Fruit fly (Drosophila melanogaster): Measurements from ENCODE around the gene emei.

emei gene

DNA sequence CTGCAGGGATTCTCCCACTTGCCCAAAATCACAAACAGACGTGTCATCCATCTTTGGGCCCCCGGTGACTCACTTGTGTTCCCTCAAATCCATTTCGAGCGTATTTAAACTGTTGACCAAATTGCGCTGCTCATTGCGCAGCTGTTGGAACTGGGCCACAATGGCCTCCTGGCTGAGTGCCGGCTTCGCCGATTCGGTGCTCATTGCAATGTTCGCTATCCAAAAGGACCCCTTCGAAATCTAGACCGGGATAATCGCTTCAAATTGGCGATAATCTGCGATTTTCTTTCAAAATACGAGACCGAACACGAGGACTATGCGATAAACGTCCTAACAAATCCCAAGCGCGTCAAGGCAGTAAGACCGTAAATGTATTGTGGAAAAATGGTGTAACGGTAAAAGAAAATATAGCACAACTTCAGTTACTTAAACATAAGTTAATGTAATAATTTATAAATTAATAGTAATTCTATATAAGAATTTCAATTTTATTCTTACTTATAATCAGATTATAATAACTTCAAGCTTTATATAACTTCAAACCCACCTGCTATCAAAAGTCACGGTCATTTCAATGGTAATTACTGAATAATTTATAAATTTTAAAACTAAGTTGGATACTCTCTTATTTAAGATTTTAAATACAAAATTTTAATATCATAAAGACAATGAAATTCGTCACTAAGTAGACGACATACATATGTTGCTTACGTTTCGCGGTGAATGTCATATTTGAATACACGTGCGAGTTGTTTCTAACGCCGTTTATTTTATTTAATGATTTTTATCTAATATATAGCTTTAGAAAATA, 35.2 kb upstream of the emei start, which contains the start of the genes Pfdn2 and Noc1:
Pfdn2 (minus strand) TSS at position 346 of the 811 bp plus-strand sequence.
Noc1 (plus strand) TSS at position 727 of the 811 bp plus-strand sequence.
- no peak for TF ChIP-seq Smox (GFP tag; optimal IDR thresholded peaks at IDR 0.05)
- peak; percentile 51 for TF ChIP-seq CG31627 (GFP tag; optimal IDR thresholded peaks at IDR 0.05)
- TF ChIP-seq CG11902 (GFP tag; optimal IDR thresholded peaks at IDR 0.05) = no peak
- TF ChIP-seq fkh (GFP tag; optimal IDR thresholded peaks at IDR 0.05) = no peak
- peak; percentile 50; the same call in 1 of the 2 replicates for TF ChIP-seq CG11294 (GFP tag; IDR thresholded peaks at IDR 0.05)
- no peak for TF ChIP-seq spab (GFP tag; optimal IDR thresholded peaks at IDR 0.05)
- peak; percentile 20 for TF ChIP-seq CG6854 (GFP tag; optimal IDR thresholded peaks at IDR 0.05)
- TF ChIP-seq Gug (GFP tag; IDR thresholded peaks at IDR 0.05) = peak; percentile 30; the same call in 1 of the 2 replicates
- TF ChIP-seq esn (GFP tag; optimal IDR thresholded peaks at IDR 0.05) = peak; percentile 62
- TF ChIP-seq CG8319 (GFP tag; optimal IDR thresholded peaks at IDR 0.05) = peak; percentile 2
- TF ChIP-seq lz (GFP tag; optimal IDR thresholded peaks at IDR 0.05) = peak; percentile 38
- TF ChIP-seq CG11762 (GFP tag; optimal IDR thresholded peaks at IDR 0.05; ENCODE audit: insufficient read depth) = no peak
- 0 out of 2 replicates have a peak, but pooled peaks have one; percentile 7 for TF ChIP-seq CG15336 (GFP tag; IDR thresholded peaks at IDR 0.05)
- TF ChIP-seq Eip93F (GFP tag; optimal IDR thresholded peaks at IDR 0.05) = no peak
- TF ChIP-seq Eip75B (GFP tag; optimal IDR thresholded peaks at IDR 0.05) = no peak
- no peak for TF ChIP-seq CG1621 (tag; optimal IDR thresholded peaks at IDR 0.05)
- TF ChIP-seq fd85E (GFP tag; optimal IDR thresholded peaks at IDR 0.05) = no peak
- TF ChIP-seq CG6808 (GFP tag; optimal IDR thresholded peaks at IDR 0.05) = no peak
- TF ChIP-seq Hr4 (GFP tag; optimal IDR thresholded peaks at IDR 0.05) = no peak
- TF ChIP-seq CG3919 (GFP tag; optimal IDR thresholded peaks at IDR 0.05) = no peak
- TF ChIP-seq CG3032 (tag; optimal IDR thresholded peaks at IDR 0.05) = peak; percentile 31
- TF ChIP-seq svp (GFP tag) = no peak
- no peak for TF ChIP-seq pdm3 (GFP tag; optimal IDR thresholded peaks at IDR 0.05)
- TF ChIP-seq Sox102F (GFP tag; optimal IDR thresholded peaks at IDR 0.05) = no peak
- peak; percentile 73 for TF ChIP-seq CG10631 (GFP tag; optimal IDR thresholded peaks at IDR 0.05)

DNA sequence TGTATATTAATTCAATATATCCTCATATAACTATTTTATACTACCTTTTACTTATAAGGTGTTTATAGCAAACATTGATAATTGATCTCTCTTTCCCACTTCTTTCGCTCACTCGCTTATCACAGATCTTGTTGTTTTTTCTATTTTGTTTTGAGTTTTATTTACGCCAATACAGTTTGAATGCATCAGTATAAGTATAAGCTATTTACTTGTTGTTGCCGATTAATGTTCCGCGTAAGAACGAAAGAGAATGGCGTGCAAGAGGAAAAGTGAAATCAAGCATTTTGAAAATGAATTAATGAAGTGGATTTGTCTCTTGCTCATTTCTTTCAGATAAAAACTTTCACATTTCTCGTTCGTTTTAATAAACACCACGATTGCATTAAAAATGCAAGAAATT, 25.9 kb upstream of the emei start:
- TF ChIP-seq spab (GFP tag; optimal IDR thresholded peaks at IDR 0.05) (no peak), OdsH (GFP tag; optimal IDR thresholded peaks at IDR 0.05) (no peak), CG6792 (GFP tag; optimal IDR thresholded peaks at IDR 0.05) (no peak), eg (GFP tag; IDR thresholded peaks at IDR 0.05) (no peak), salr (GFP tag; optimal IDR thresholded peaks at IDR 0.05) (no peak), Blimp-1 (GFP tag; optimal IDR thresholded peaks at IDR 0.05) (peak; percentile 51), CG11902 (GFP tag; optimal IDR thresholded peaks at IDR 0.05) (no peak), Eip75B (GFP tag; optimal IDR thresholded peaks at IDR 0.05) (no peak), fd85E (GFP tag; optimal IDR thresholded peaks at IDR 0.05) (no peak), CG10669 (GFP tag; optimal IDR thresholded peaks at IDR 0.05) (no peak), CG8119 (GFP tag; IDR thresholded peaks at IDR 0.05) (peak; percentile 24; the same call in 1 of the 3 replicates)

DNA sequence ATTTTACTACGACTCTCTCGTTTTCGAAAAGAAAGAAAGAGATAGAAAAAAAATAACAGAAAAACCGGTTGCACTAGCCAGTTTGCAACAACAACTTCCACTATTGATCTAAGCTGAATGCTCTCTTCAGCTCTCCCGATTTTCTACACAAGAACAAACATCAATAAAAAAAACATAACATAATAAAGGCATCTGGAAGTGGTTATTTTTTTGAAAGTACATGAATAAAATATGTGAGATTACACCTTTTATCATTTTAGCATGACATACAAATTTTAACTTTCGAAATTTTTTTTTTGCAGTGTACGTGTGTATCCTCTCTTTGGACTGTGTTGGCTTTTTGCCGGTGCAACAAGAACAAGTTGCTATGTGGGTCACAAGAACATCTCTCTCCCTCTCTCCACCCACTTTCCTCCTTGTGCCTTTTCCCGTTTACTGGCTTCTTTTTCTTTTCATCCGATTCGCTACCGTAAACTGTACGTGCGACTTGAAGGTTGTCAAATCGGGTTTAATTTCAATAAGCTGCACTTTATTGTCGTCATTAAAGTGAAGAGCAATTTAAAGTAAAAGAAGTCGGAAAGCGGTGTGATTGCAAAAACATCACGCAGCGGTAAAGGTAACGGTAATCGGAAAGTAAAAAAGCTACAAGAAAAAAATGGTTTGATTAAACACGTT, 24.8 kb upstream of the emei start:
- TF ChIP-seq CG3919 (GFP tag; optimal IDR thresholded peaks at IDR 0.05) (peak; percentile 98), CG31627 (GFP tag; optimal IDR thresholded peaks at IDR 0.05) (peak; percentile 87), CG8319 (GFP tag; optimal IDR thresholded peaks at IDR 0.05) (peak; percentile 85), CG15336 (GFP tag; IDR thresholded peaks at IDR 0.05) (peak; percentile 100), achi (GFP tag; optimal IDR thresholded peaks at IDR 0.05) (peak; percentile 98), fkh (GFP tag; optimal IDR thresholded peaks at IDR 0.05) (peak; percentile 95), CG32006 (GFP tag; optimal IDR thresholded peaks at IDR 0.05) (peak; percentile 99), CG1621 (tag; optimal IDR thresholded peaks at IDR 0.05) (peak; percentile 93), CG7368 (GFP tag; optimal IDR thresholded peaks at IDR 0.05) (peak; percentile 96), CG9139 (GFP tag; optimal IDR thresholded peaks at IDR 0.05) (peak; percentile 93), topi (GFP tag; optimal IDR thresholded peaks at IDR 0.05) (peak; percentile 93), vri (GFP tag; optimal IDR thresholded peaks at IDR 0.05) (peak; percentile 63), CG11762 (GFP tag; optimal IDR thresholded peaks at IDR 0.05; ENCODE audit: insufficient read depth) (peak; percentile 97), CG11294 (GFP tag; IDR thresholded peaks at IDR 0.05) (peak; percentile 99), pdm3 (GFP tag; optimal IDR thresholded peaks at IDR 0.05) (peak; percentile 98), CG6854 (GFP tag; optimal IDR thresholded peaks at IDR 0.05) (peak; percentile 66), Eip93F (GFP tag; optimal IDR thresholded peaks at IDR 0.05) (no peak), CG8632 (GFP tag; optimal IDR thresholded peaks at IDR 0.05) (peak; percentile 93), dac (GFP tag; optimal IDR thresholded peaks at IDR 0.05) (peak; percentile 94), CG6808 (GFP tag; optimal IDR thresholded peaks at IDR 0.05) (peak; percentile 93), dsx (GFP tag; optimal IDR thresholded peaks at IDR 0.05; ENCODE audit: poor library complexity, severe bottlenecking) (peak; percentile 96), fd85E (GFP tag; optimal IDR thresholded peaks at IDR 0.05) (peak; percentile 83), esn (GFP tag; optimal IDR thresholded peaks at IDR 0.05) (peak; percentile 92), ss (GFP tag; optimal IDR thresholded peaks at IDR 0.05) (peak; percentile 95 to 97)

Data from whole organism, prepupa.